Worm (Caenorhabditis elegans) whole organism, L4/young adult: ENCODE measurements around the gene F54B3.4.
A peak's percentile ranks its signal among the peaks of the same experiment; 100 is the strongest.

Source experiments
- W03F9.2 ChIP-seq: fragments of 150-350 bp; optimal IDR thresholded peaks from 2 replicates; lab custom pipeline; 2014; ENCODE audit warnings: missing biosample characterization, missing genetic modification characterization
- dao-5 ChIP-seq: sonication (generic microtip); optimal IDR thresholded peaks from 2 replicates; lab custom pipeline; 2016; ENCODE audit warnings: missing genotype, missing genetic modification characterization, moderate library complexity, missing compliant biosample characterization
- him-1 ChIP-seq: sonication (generic microtip); optimal IDR thresholded peaks from 2 replicates; lab custom pipeline; 2016; ENCODE audit warnings: missing genotype, missing genetic modification reagents, missing genetic modification characterization, missing compliant biosample characterization

DNA sequence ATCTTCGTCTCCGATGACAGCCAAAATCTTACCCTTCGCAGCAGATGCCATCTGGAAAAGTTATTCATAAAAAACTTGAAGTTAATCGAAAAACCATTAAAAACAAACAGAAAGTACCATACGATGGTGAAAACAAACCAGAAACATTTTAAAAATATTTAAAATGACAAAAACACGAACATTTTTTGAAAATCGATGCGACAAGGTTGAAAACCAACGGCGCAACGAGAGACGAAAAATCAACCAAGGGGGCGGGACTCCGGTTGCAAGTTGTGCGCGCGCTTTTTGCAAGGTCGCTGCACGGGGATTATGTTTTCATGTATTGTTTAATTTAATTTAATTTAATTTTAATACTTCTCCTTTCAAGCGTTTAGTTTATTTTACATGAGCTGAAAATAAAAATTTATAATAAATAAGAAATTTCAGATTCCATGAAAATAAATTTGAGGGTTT is 32.7 kb upstream of the F54B3.4 start, which contains the start of gene vha-9:
- no peak for TF ChIP-seq him-1 (tag; lab: Kevin White, UChicago)
- no peak for TF ChIP-seq dao-5 (tag; lab: Kevin White, UChicago)
- TF ChIP-seq W03F9.2 (tag; lab: Kevin White, UChicago), result peak; percentile 56
